Worm (Caenorhabditis elegans) whole organism, L4 larva: ENCODE results near the gene T28A8.2.

Experiments
- D1046.2 ChIP-seq: fragments of 200-800 bp; sonication (Bioruptor generic); IDR thresholded peaks from 2 replicates; pipeline ENCODE4 v1.3.6; 2022; ENCODE audit warnings: missing genetic modification characterization, missing compliant biosample characterization
- F10B5.3 ChIP-seq: sonication (generic microtip); optimal IDR thresholded peaks from 2 replicates; lab custom pipeline; 2016; ENCODE audit warnings: mild to moderate bottlenecking, missing genetic modification characterization, missing compliant biosample characterization
- F26F4.8 ChIP-seq: fragments of 200-800 bp; sonication (Bioruptor generic); conservative IDR thresholded peaks from 2 replicates; pipeline ENCODE4 v1.3.6; 2022; ENCODE audit warnings: missing genetic modification characterization, missing compliant biosample characterization
- F44E2.7 ChIP-seq: fragments of 200-800 bp; sonication (Bioruptor generic); IDR thresholded peaks from 2 replicates; pipeline ENCODE4 v2.1.2; 2022; ENCODE audit warnings: missing genetic modification characterization, missing compliant biosample characterization
- R02D3.7 ChIP-seq: fragments of 150-350 bp; sonication (generic microtip); optimal IDR thresholded peaks from 3 replicates; lab custom pipeline; 2014; ENCODE audit warnings: missing biosample characterization, missing genetic modification characterization
- T20F7.1 ChIP-seq: fragments of 200-800 bp; sonication (Bioruptor generic); optimal IDR thresholded peaks from 2 replicates; lab custom pipeline; 2018; ENCODE audit warnings: mild to moderate bottlenecking, missing genetic modification characterization, missing compliant biosample characterization
- T26A8.4 ChIP-seq: fragments of 200-800 bp; sonication (Bioruptor generic); IDR thresholded peaks from 2 replicates; pipeline ENCODE4 v1.3.6; 2022; ENCODE audit warnings: missing genetic modification characterization, missing compliant biosample characterization
- Y105C5A.15 ChIP-seq: fragments of 200-800 bp; sonication (Bioruptor generic); IDR thresholded peaks from 2 replicates; pipeline ENCODE4 v1.3.6; 2022; ENCODE audit warnings: missing genetic modification characterization, missing compliant biosample characterization
- ZK337.2 ChIP-seq: fragments of 200-800 bp; sonication (Bioruptor generic); IDR thresholded peaks from 2 replicates; pipeline ENCODE4 v1.3.6; 2022; ENCODE audit warnings: missing genetic modification reagents, missing genetic modification characterization, missing compliant biosample characterization
- aly-2 ChIP-seq: sonication (generic microtip); optimal IDR thresholded peaks from 2 replicates; lab custom pipeline; 2018; ENCODE audit warnings: missing biosample characterization, missing genetic modification characterization
- ama-1 ChIP-seq: fragments of 150-350 bp; optimal IDR thresholded peaks from 2 replicates; lab custom pipeline; 2014; ENCODE audit warnings: inconsistent platforms, mixed read lengths
- arid-1 ChIP-seq: fragments of 200-800 bp; sonication (Bioruptor generic); conservative IDR thresholded peaks from 2 replicates; pipeline ENCODE4 v1.3.6; 2022; ENCODE audit warnings: missing genetic modification reagents, missing genetic modification characterization, missing compliant biosample characterization
- ceh-32 ChIP-seq: sonication (generic microtip); optimal IDR thresholded peaks from 2 replicates; lab custom pipeline; 2016; ENCODE audit warnings: mild to moderate bottlenecking, missing genetic modification characterization, missing compliant biosample characterization; ENCODE audit not compliant: poor library complexity
- ceh-44 ChIP-seq: fragments of 200-800 bp; sonication (Bioruptor generic); IDR thresholded peaks from 2 replicates; pipeline ENCODE4 v1.3.6; 2022; ENCODE audit warnings: missing genetic modification reagents, missing genetic modification characterization, missing compliant biosample characterization
- ces-1 ChIP-seq: fragments of 150-350 bp; sonication (generic microtip); optimal IDR thresholded peaks from 4 replicates; lab custom pipeline; 2014; ENCODE audit warnings: missing biosample characterization, missing genetic modification reagents, missing genetic modification characterization
- daf-16 ChIP-seq, 3 experiments: sonication (generic microtip); optimal IDR thresholded peaks; 2 replicates each; lab custom pipeline; 2016 to 2017; ENCODE audit warnings: missing genetic modification characterization in 3 of 3, missing genetic modification reagents in 3 of 3, mild to moderate bottlenecking in 2 of 3, missing compliant biosample characterization in 2 of 3, missing biosample characterization in 1 of 3, moderate library complexity in 1 of 3
- egl-27 ChIP-seq: sonication (generic microtip); optimal IDR thresholded peaks from 3 replicates; lab custom pipeline; 2017; ENCODE audit warnings: missing biosample characterization, missing genetic modification reagents, missing genetic modification characterization
- hmg-1.1 ChIP-seq: fragments of 200-800 bp; sonication (Bioruptor generic); IDR thresholded peaks from 2 replicates; pipeline ENCODE4 v1.3.6; 2022; ENCODE audit warnings: missing genetic modification reagents, missing genetic modification characterization, missing compliant biosample characterization
- lin-1 ChIP-seq: fragments of 200-800 bp; sonication (Bioruptor generic); IDR thresholded peaks from 2 replicates; pipeline ENCODE4 v1.3.6; 2022; ENCODE audit warnings: missing genetic modification reagents, missing genetic modification characterization, missing compliant biosample characterization
- lin-15B ChIP-seq: fragments of 150-350 bp; sonication (generic microtip); optimal IDR thresholded peaks from 3 replicates; lab custom pipeline; 2014; ENCODE audit warnings: missing biosample characterization, missing genetic modification characterization
- lin-39 ChIP-seq: fragments of 150-350 bp; optimal IDR thresholded peaks from 2 replicates; lab custom pipeline; 2014; ENCODE audit warnings: missing biosample characterization, missing genetic modification reagents, missing genetic modification characterization
- lir-3 ChIP-seq: sonication (generic microtip); optimal IDR thresholded peaks from 2 replicates; lab custom pipeline; 2016; ENCODE audit warnings: mild to moderate bottlenecking, missing genetic modification characterization, missing compliant biosample characterization
- mep-1 ChIP-seq: fragments of 150-350 bp; sonication (generic microtip); optimal IDR thresholded peaks from 3 replicates; lab custom pipeline; 2014; ENCODE audit warnings: missing biosample characterization, missing genetic modification characterization
- mxl-3 ChIP-seq: fragments of 200-800 bp; sonication (Bioruptor generic); optimal IDR thresholded peaks from 2 replicates; lab custom pipeline; 2018; ENCODE audit warnings: mild to moderate bottlenecking, missing genetic modification characterization, missing compliant biosample characterization
- nhr-102 ChIP-seq: sonication (generic microtip); optimal IDR thresholded peaks from 2 replicates; lab custom pipeline; 2016; ENCODE audit warnings: mild to moderate bottlenecking, missing genetic modification characterization, moderate library complexity, missing compliant biosample characterization
- nhr-11 ChIP-seq: fragments of 150-350 bp; optimal IDR thresholded peaks from 2 replicates; lab custom pipeline; 2014; ENCODE audit warnings: missing biosample characterization, missing genetic modification characterization
- nhr-111 ChIP-seq: fragments of 200-800 bp; sonication (Bioruptor generic); optimal IDR thresholded peaks from 2 replicates; lab custom pipeline; 2018; ENCODE audit warnings: mild to moderate bottlenecking, missing genetic modification characterization, missing compliant biosample characterization
- nhr-25 ChIP-seq: sonication (generic microtip); optimal IDR thresholded peaks from 2 replicates; lab custom pipeline; 2017; ENCODE audit warnings: missing genetic modification characterization, mild to moderate bottlenecking, missing compliant biosample characterization, antibody characterized with exemption, moderate library complexity, borderline replicate concordance; ENCODE audit not compliant: insufficient read depth
- nhr-42 ChIP-seq: fragments of 200-800 bp; sonication (Bioruptor generic); IDR thresholded peaks from 2 replicates; pipeline ENCODE4 v1.3.6; 2022; ENCODE audit warnings: missing genetic modification characterization, missing compliant biosample characterization
- nhr-48 ChIP-seq: sonication (generic microtip); optimal IDR thresholded peaks from 2 replicates; lab custom pipeline; 2016; ENCODE audit warnings: mild to moderate bottlenecking, missing genetic modification characterization, missing compliant biosample characterization
- nhr-6 ChIP-seq: fragments of 150-350 bp; optimal IDR thresholded peaks from 2 replicates; lab custom pipeline; 2014; ENCODE audit warnings: missing biosample characterization, missing genetic modification characterization
- nhr-76 ChIP-seq: fragments of 150-350 bp; optimal IDR thresholded peaks from 2 replicates; lab custom pipeline; 2014; ENCODE audit warnings: missing biosample characterization, missing genetic modification characterization
- nhr-77 ChIP-seq: fragments of 150-350 bp; optimal IDR thresholded peaks from 2 replicates; lab custom pipeline; 2014; ENCODE audit warnings: missing biosample characterization, missing genetic modification characterization
- rbr-2 ChIP-seq: sonication (generic microtip); optimal IDR thresholded peaks from 2 replicates; lab custom pipeline; 2016; ENCODE audit warnings: missing genotype, missing genetic modification characterization, missing compliant biosample characterization
- saeg-2 ChIP-seq: fragments of 200-800 bp; sonication (Bioruptor generic); IDR thresholded peaks from 2 replicates; pipeline ENCODE4 v1.3.6; 2022; ENCODE audit warnings: missing genetic modification reagents, missing genetic modification characterization, missing compliant biosample characterization
- skn-1 ChIP-seq: fragments of 150-350 bp; optimal IDR thresholded peaks from 2 replicates; lab custom pipeline; 2014; ENCODE audit warnings: missing biosample characterization, missing genetic modification characterization
- unc-130 ChIP-seq: sonication (generic microtip); optimal IDR thresholded peaks from 2 replicates; lab custom pipeline; 2016; ENCODE audit warnings: missing genetic modification reagents, missing genetic modification characterization, missing compliant biosample characterization
- unc-62 ChIP-seq, 3 experiments: fragments of 150-350 bp in 1 of 3; sonication (generic microtip); optimal IDR thresholded peaks in 2 of 3; peaks in 1 of 3; 1 replicate in 1 of 3; 2 replicates in 2 of 3; lab custom pipeline; 2014 to 2017; ENCODE audit warnings: missing biosample characterization in 3 of 3, missing genetic modification characterization in 3 of 3, missing genetic modification reagents in 3 of 3, missing genotype in 1 of 3
- zag-1 ChIP-seq: fragments of 150-350 bp; optimal IDR thresholded peaks from 2 replicates; lab custom pipeline; 2014; ENCODE audit warnings: missing biosample characterization, missing genetic modification characterization

T28A8.2 gene

DNA sequence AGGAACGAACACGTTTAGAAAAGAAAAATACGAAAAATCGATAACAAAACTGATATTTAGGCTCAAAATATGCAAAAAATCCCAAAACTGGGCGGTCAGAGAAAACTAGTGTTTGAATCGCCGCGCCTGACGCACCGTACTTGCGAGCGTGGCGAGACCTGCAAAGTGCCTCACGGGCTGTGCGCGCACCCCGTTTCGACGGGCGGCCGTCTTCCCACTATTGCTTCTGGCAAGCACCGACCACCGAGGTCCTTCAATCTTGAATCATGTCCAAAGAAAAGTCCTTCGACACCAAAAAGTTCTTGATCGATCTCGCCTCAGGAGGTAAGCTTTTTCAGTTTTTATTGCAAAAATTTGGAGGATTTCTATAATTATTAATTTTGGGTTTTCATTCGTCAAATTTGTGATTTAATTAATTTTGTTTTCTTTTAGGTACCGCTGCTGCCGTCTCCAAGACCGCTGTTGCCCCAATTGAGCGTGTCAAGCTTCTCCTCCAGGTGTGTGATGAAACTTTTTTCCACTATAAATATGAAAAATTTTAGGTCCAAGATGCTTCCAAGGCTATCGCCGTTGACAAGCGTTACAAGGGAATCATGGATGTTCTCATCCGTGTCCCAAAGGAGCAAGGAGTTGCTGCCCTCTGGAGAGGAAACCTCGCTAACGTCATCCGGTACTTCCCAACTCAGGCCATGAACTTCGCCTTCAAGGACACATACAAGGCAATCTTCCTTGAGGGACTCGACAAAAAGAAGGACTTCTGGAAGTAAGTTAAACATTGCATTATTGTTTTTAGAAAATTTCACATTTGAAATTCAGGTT lies 32.3 kb downstream of the T28A8.2 start, which contains the start of gene ant-1.1 (continued):
- TF ChIP-seq nhr-25 (tag; lab: Kevin White, UChicago) (peak; percentile 82), lin-15B (peak; percentile 30)

DNA sequence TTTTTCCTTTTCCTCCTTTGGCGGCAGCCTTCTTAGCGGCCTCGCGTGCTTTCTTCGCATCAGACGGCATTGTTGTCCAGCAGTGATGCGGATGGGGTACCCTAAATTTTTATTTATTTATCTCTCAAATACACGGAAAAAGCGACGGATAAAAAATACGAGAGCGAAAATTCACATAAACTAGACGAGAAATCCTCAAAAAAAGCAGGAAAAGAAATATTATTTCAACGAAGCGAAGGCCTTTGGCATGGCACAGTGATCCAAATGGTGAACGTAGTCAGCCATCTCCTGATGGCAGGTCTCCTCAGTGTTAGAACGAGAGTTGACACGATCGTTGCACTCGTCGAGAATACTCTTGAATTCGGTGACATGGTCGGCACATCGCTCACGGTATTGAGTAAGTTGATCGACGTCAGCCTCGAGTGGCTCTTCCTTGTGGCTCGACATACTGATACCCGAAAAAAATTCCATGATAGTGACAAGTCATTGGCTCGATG lies 33.3 kb downstream of the T28A8.2 start, which contains the start of the genes abcf-2 and T27E9.2:
Gene abcf-2 (minus strand): TSS at position 101 of the 497 bp plus-strand sequence.
Gene T27E9.2 (minus strand): TSS at position 447 of the 497 bp plus-strand sequence.
- TF ChIP-seq T26A8.4 (no peak), saeg-2 (GFP tag; lab: Robert Waterston, UW) (no peak), rbr-2 (tag; lab: Kevin White, UChicago) (no peak), nhr-111 (GFP tag; lab: Kevin White, UChicago) (no peak), lin-1 (no peak), F26F4.8 (GFP tag; lab: Robert Waterston, UW) (no peak), mxl-3 (GFP tag; lab: Kevin White, UChicago) (no peak), ces-1 (GFP tag; lab: Kevin White, UChicago) (no peak), nhr-6 (tag; lab: Kevin White, UChicago) (no peak), ama-1 (lab: Kevin White, UChicago) (no peak), nhr-48 (tag; lab: Kevin White, UChicago) (no peak), zag-1 (tag; lab: Kevin White, UChicago) (no peak), mep-1 (no peak), aly-2 (tag; lab: Kevin White, UChicago) (no peak), unc-130 (GFP tag; lab: Kevin White, UChicago) (no peak), lir-3 (tag; lab: Kevin White, UChicago) (no peak), daf-16 (GFP tag; optimal IDR thresholded peaks at IDR 0.05; lab: Kevin White, UChicago) (no peak), daf-16 (tag; optimal IDR thresholded peaks at IDR 0.05; lab: Kevin White, UChicago) (no peak)

DNA sequence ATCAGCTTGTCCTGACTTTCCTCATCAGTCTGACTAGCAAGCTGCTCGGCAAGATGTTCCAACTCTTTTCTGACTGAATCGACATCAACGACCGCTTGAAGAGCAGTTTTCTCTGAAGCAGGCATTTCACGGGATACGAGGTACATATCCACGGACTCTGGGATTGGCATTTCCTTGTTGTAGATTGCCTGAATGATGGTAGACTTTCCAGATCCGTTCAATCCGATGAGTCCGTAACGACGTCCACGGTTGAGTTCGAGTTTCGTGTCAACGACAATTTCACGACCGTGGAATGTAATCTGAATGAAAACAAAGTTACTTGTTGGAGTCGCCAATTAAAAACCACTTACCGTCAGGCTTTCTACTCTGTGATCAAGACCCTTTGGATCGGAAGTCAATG lies 33.9 kb downstream of the T28A8.2 start:
- TF ChIP-seq saeg-2 (GFP tag; lab: Robert Waterston, UW) = no peak
- no peak for TF ChIP-seq ces-1 (GFP tag; lab: Kevin White, UChicago)
- no peak for TF ChIP-seq ceh-44 (GFP tag; lab: Robert Waterston, UW)

DNA sequence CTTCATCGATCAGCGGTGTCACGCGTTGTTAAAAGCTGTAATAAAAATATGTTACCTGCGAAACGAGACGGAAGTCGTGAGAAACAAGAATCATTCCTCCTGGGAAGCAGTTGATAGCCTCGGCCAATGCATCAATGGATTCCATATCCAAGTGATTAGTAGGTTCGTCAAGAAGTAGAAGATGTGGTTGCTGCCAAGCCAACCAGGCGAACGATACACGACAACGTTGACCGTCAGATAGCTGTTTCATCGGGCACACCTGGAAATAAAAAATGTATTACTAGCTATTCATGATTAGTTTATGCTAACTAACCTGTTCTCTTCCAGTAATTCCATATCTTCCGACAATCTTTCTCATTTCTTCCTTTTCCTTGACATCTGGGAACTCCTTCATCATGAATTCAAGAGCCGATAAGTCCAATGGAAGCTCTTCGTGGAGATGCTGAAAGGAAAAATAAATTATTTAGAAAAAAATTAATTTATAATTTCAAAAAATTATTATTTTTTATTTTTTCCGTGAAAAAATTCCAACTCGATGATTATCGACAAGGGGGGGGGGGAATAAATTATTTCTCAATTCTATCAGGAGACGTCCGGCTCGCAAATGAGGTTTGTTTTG lies 36.4 kb downstream of the T28A8.2 start, which contains the start of gene tag-164:
Gene tag-164 (plus strand): TSS at position 569 of the 619 bp plus-strand sequence.
- peak in 1 of 2 experiments; percentile 92 for TF ChIP-seq unc-62 (GFP tag; optimal IDR thresholded peaks at IDR 0.05 in 1 of 2; lab: Kevin White, UChicago)
- TF ChIP-seq unc-62 (tag; optimal IDR thresholded peaks at IDR 0.05; lab: Kevin White, UChicago) = no peak
- no peak for TF ChIP-seq ceh-32 (tag; lab: Kevin White, UChicago)
- TF ChIP-seq nhr-76 (tag; lab: Kevin White, UChicago) = no peak
- no peak for TF ChIP-seq skn-1 (tag; lab: Kevin White, UChicago)
- TF ChIP-seq nhr-11 = no peak
- no peak for TF ChIP-seq nhr-77
- no peak for TF ChIP-seq mep-1
- TF ChIP-seq F44E2.7 = no peak

DNA sequence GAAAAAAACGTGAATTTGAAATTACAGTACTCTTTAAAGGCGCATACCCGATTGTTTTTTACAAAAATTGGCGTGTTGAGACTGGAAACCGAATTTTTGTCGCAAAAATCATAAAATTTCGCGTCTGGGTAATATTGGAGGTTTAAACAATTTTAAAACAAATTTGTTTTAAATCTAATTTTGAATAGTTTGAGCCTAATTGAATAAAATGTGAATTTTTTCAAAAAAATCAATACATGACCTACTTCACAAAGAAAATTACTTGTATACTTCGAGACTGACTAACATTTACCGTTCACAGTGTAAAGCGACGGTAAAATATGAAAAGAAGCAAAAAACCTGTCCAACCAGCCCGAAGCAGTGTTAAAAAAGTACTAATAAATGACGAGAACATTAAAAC lies 38.2 kb downstream of the T28A8.2 start:
- no peak for TF ChIP-seq F10B5.3 (tag; lab: Kevin White, UChicago)
- no peak for TF ChIP-seq arid-1 (GFP tag; lab: Robert Waterston, UW)
- TF ChIP-seq zag-1 (tag; lab: Kevin White, UChicago) = no peak
- TF ChIP-seq T20F7.1 = no peak
- no peak for TF ChIP-seq hmg-1.1 (GFP tag; lab: Robert Waterston, UW)
- no peak for TF ChIP-seq D1046.2
- TF ChIP-seq R02D3.7 = no peak
- TF ChIP-seq nhr-102 = peak; percentile 13
- no peak for TF ChIP-seq lin-39
- TF ChIP-seq ZK337.2 = no peak
- no peak for TF ChIP-seq nhr-42 (GFP tag; lab: Robert Waterston, UW)
- TF ChIP-seq unc-62 (GFP tag; optimal IDR thresholded peaks at IDR 0.05 in 1 of 2; lab: Kevin White, UChicago) = peak in 1 of 2 experiments; percentile 51
- TF ChIP-seq unc-62 (tag; optimal IDR thresholded peaks at IDR 0.05; lab: Kevin White, UChicago) = no peak
- TF ChIP-seq Y105C5A.15 = 0 out of 2 replicates have a peak, but pooled peaks have one; percentile 48
- no peak for TF ChIP-seq egl-27
